Worm (Caenorhabditis elegans) whole organism, mixed stage, embryonic: ENCODE results near the gene cpna-5.

ENCODE experiments used
- blmp-1 ChIP-seq: fragments of 150-350 bp; optimal IDR thresholded peaks from 2 replicates; lab custom pipeline; 2014; ENCODE audit warnings: missing biosample characterization, missing genetic modification characterization
- ceh-43 ChIP-seq: fragments of 200-800 bp; sonication (Bioruptor generic); optimal IDR thresholded peaks from 2 replicates; lab custom pipeline; 2018; ENCODE audit warnings: mild to moderate bottlenecking, missing genetic modification characterization, moderate library complexity, missing compliant biosample characterization
- ces-1 ChIP-seq: fragments of 150-350 bp; optimal IDR thresholded peaks from 2 replicates; lab custom pipeline; 2014; ENCODE audit warnings: missing biosample characterization, missing genetic modification reagents, missing genetic modification characterization
- cnd-1 ChIP-seq: fragments of 200-800 bp; sonication (Bioruptor generic); optimal IDR thresholded peaks from 2 replicates; lab custom pipeline; 2018; ENCODE audit warnings: mild to moderate bottlenecking, missing genetic modification characterization, missing compliant biosample characterization
- elt-1 ChIP-seq: sonication (generic microtip); optimal IDR thresholded peaks from 2 replicates; lab custom pipeline; 2017; ENCODE audit warnings: missing genetic modification characterization, mild to moderate bottlenecking, missing compliant biosample characterization, antibody characterized with exemption, moderate library complexity, borderline replicate concordance; ENCODE audit not compliant: insufficient read depth
- elt-3 ChIP-seq: fragments of 150-350 bp; optimal IDR thresholded peaks from 2 replicates; lab custom pipeline; 2014; ENCODE audit warnings: missing biosample characterization, missing genetic modification characterization
- flh-1 ChIP-seq: fragments of 200-800 bp; sonication (Bioruptor generic); optimal IDR thresholded peaks from 2 replicates; lab custom pipeline; 2018; ENCODE audit warnings: mild to moderate bottlenecking, missing genetic modification characterization, moderate library complexity, missing compliant biosample characterization
- lin-32 ChIP-seq: fragments of 200-800 bp; sonication (Bioruptor generic); optimal IDR thresholded peaks from 2 replicates; lab custom pipeline; 2018; ENCODE audit warnings: mild to moderate bottlenecking, missing genetic modification characterization, missing compliant biosample characterization
- mep-1 ChIP-seq: fragments of 150-350 bp; optimal IDR thresholded peaks from 2 replicates; lab custom pipeline; 2017; ENCODE audit warnings: missing biosample characterization, missing genetic modification reagents, missing genetic modification characterization, inconsistent platforms
- nhr-237 ChIP-seq: fragments of 150-350 bp; optimal IDR thresholded peaks from 2 replicates; lab custom pipeline; 2014; ENCODE audit warnings: missing biosample characterization, missing genetic modification characterization
- nhr-76 ChIP-seq: sonication (generic microtip); optimal IDR thresholded peaks from 2 replicates; lab custom pipeline; 2017; ENCODE audit warnings: missing biosample characterization, missing genetic modification characterization
- pha-4 ChIP-seq: fragments of 150-350 bp; optimal IDR thresholded peaks from 2 replicates; lab custom pipeline; 2018; ENCODE audit warnings: missing biosample characterization, missing genetic modification reagents, missing genetic modification characterization
- unc-39 ChIP-seq: fragments of 150-350 bp; optimal IDR thresholded peaks from 2 replicates; lab custom pipeline; 2014; ENCODE audit warnings: missing biosample characterization, missing genetic modification characterization
- unc-62 ChIP-seq: fragments of 150-350 bp; optimal IDR thresholded peaks from 2 replicates; lab custom pipeline; 2014; ENCODE audit warnings: missing biosample characterization, missing genetic modification reagents, missing genetic modification characterization

DNA sequence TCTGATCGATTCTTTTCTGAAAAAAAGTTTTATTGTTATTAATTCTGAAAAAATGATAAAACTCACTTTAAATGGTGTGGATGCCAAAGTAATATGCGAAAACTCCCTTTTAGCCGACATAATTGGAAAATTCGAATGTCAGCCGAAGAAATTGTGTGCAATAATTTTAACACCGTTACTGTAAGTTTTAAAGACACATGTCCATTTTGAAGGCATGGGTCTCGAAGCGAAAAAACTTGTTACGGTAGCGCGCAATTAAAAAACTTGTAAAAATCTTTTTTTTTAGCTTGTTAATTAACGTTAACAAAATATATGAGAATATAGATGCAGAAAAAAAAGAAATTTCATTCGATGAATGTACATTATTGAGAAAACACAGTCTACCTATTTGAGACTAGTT, 28.0 kb downstream of the cpna-5 start, which contains the start of gene pid-1:
- no peak for TF ChIP-seq elt-1 (tag; lab: Kevin White, UChicago)
- no peak for TF ChIP-seq unc-62 (GFP tag; lab: Kevin White, UChicago)
- TF ChIP-seq lin-32 (GFP tag; lab: Kevin White, UChicago): no peak
- no peak for TF ChIP-seq flh-1
- TF ChIP-seq nhr-237 (tag; lab: Kevin White, UChicago): no peak
- TF ChIP-seq blmp-1 (tag; lab: Kevin White, UChicago): no peak
- no peak for TF ChIP-seq elt-3 (tag; lab: Kevin White, UChicago)
- no peak for TF ChIP-seq ceh-43 (GFP tag; lab: Kevin White, UChicago)
- no peak for TF ChIP-seq pha-4 (tag; lab: Kevin White, UChicago)
- TF ChIP-seq cnd-1 (tag; lab: Kevin White, UChicago): no peak
- no peak for TF ChIP-seq ces-1
- TF ChIP-seq mep-1 (tag; lab: Kevin White, UChicago): no peak
- TF ChIP-seq unc-39: no peak
- TF ChIP-seq nhr-76: no peak
